Fruit fly (Drosophila melanogaster) whole organism, prepupa: ENCODE results near the gene CG14402.

Source experiments
- CG8119 ChIP-seq: fragments of 200-800 bp; sonication (Bioruptor generic); IDR thresholded peaks from 3 replicates; pipeline ENCODE4 v1.3.6; 2022; ENCODE audit warnings: missing biosample characterization, missing genetic modification characterization
- Eip78C ChIP-seq: fragments of 200-800 bp; sonication (Bioruptor generic); peaks from one replicate; lab custom pipeline; 2016; ENCODE audit warnings: missing biosample characterization, missing genetic modification characterization
- Hr39 ChIP-seq: fragments of 200-800 bp; sonication (Bioruptor generic); optimal IDR thresholded peaks from 2 replicates; lab custom pipeline; 2016; ENCODE audit warnings: missing biosample characterization, missing genetic modification characterization
- Lpt ChIP-seq: fragments of 200-800 bp; sonication (Bioruptor generic); optimal IDR thresholded peaks from 3 replicates; lab custom pipeline; 2016; ENCODE audit warnings: missing biosample characterization, missing genetic modification characterization
- Sox14 ChIP-seq: fragments of 200-800 bp; sonication (Bioruptor generic); optimal IDR thresholded peaks from 3 replicates; lab custom pipeline; 2016; ENCODE audit warnings: missing biosample characterization, missing genetic modification characterization
- Sox15 ChIP-seq: fragments of 200-800 bp; sonication (Bioruptor generic); optimal IDR thresholded peaks from 3 replicates; lab custom pipeline; 2016; ENCODE audit warnings: missing biosample characterization, missing genetic modification characterization
- achi ChIP-seq: fragments of 200-800 bp; sonication (Bioruptor generic); optimal IDR thresholded peaks from 3 replicates; lab custom pipeline; 2016; ENCODE audit warnings: missing biosample characterization, missing genetic modification characterization
- acj6 ChIP-seq: fragments of 200-800 bp; sonication (Bioruptor generic); optimal IDR thresholded peaks from 3 replicates; lab custom pipeline; 2016; ENCODE audit warnings: missing biosample characterization, missing genetic modification characterization
- dsx ChIP-seq: fragments of 200-800 bp; optimal IDR thresholded peaks from 3 replicates; lab custom pipeline; 2019; ENCODE audit warnings: missing biosample characterization, mild to moderate bottlenecking, missing genetic modification characterization, moderate library complexity; ENCODE audit not compliant: poor library complexity, severe bottlenecking
- net ChIP-seq: fragments of 200-800 bp; sonication (Bioruptor generic); optimal IDR thresholded peaks from 3 replicates; lab custom pipeline; 2016; ENCODE audit warnings: missing biosample characterization, missing genetic modification characterization
- vri ChIP-seq: fragments of 200-800 bp; sonication (Bioruptor generic); optimal IDR thresholded peaks from 3 replicates; lab custom pipeline; 2016; ENCODE audit warnings: missing biosample characterization, mild to moderate bottlenecking, missing genetic modification characterization

DNA sequence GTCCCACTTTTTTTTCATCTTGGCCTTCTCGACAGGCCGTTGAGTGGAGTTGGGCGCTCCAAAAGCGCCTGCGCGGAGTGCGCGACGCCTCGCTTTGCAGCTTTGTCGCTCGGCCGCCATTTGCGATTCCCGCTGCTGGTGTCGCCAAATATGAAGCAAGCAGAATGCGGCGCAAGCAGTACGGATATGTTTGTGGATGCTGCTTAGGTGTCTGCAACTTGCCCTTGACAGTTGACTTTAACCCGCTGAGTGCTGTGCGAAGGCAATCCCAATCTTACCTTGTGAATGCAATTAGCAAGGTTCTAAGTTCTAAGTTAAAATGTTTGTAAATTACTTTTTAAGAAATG is 27.1 kb upstream of the CG14402 start:
- TF ChIP-seq net (GFP tag; lab: Kevin White, UChicago): no peak
- peak; percentile 38 for TF ChIP-seq Hr39 (GFP tag; lab: Kevin White, UChicago)
- TF ChIP-seq Eip78C (GFP tag; lab: Kevin White, UChicago): no peak
- no peak for TF ChIP-seq CG8119 (GFP tag; lab: Robert Waterston, UW)
- peak; percentile 71 for TF ChIP-seq dsx
- no peak for TF ChIP-seq Sox14
- peak; percentile 11 for TF ChIP-seq achi
- no peak for TF ChIP-seq vri (GFP tag; lab: Kevin White, UChicago)
- TF ChIP-seq acj6 (GFP tag; lab: Kevin White, UChicago): no peak
- no peak for TF ChIP-seq Lpt (GFP tag; lab: Kevin White, UChicago)
- TF ChIP-seq Sox15 (GFP tag; lab: Kevin White, UChicago): no peak
